In genomic region chrX:6253899-6254670, ce11 we compare ENCODE assay signal across 5 worm cellular contexts.
TF ChIP-seq lines count a peak whose summit lies in the region.

No protein-coding gene starts in this region.

TF ChIP-seq in whole organism, L1 larva, 84 proteins besides CTCF, POLR2A, EP300 and RAD21 (continues in another document):
- TF ChIP-seq lin-13 (GFP tag; optimal IDR thresholded peaks at IDR 0.05; lab: Kevin White, UChicago) (peak; percentile 43), F16B12.6 (tag; optimal IDR thresholded peaks at IDR 0.05; lab: Kevin White, UChicago) (no peak), ceh-88 (GFP tag; IDR thresholded peaks at IDR 0.05; lab: Robert Waterston, UW) (peak; percentile 57; the same call in 1 of the 2 replicates), rnt-1 (tag; optimal IDR thresholded peaks at IDR 0.05; lab: Kevin White, UChicago) (peak; percentile 82), mep-1 (tag; optimal IDR thresholded peaks at IDR 0.05; lab: Kevin White, UChicago) (peak; percentile 69), tbx-2 (tag; optimal IDR thresholded peaks at IDR 0.05; lab: Kevin White, UChicago) (peak; percentile 45), snpc-4 (tag; optimal IDR thresholded peaks at IDR 0.05; lab: Kevin White, UChicago) (no peak), ceh-82 (tag; optimal IDR thresholded peaks at IDR 0.05; lab: Kevin White, UChicago) (peak in 1 of 3 experiments; percentile 19), efl-3 (GFP tag; optimal IDR thresholded peaks at IDR 0.05; lab: Kevin White, UChicago) (peak; percentile 31), sox-4 (tag; optimal IDR thresholded peaks at IDR 0.05; lab: Kevin White, UChicago) (no peak), snu-23 (GFP tag; optimal IDR thresholded peaks at IDR 0.05; lab: Kevin White, UChicago) (peak; percentile 84), nhr-28 (tag; optimal IDR thresholded peaks at IDR 0.05; lab: Kevin White, UChicago) (no peak), dpl-1 (GFP tag; optimal IDR thresholded peaks at IDR 0.05; lab: Kevin White, UChicago) (no peak), nhr-47 (tag; optimal IDR thresholded peaks at IDR 0.05; lab: Kevin White, UChicago) (peak; percentile 42), mef-2 (tag; optimal IDR thresholded peaks at IDR 0.05; lab: Kevin White, UChicago) (no peak), xbp-1 (tag; optimal IDR thresholded peaks at IDR 0.05; lab: Kevin White, UChicago) (peak; percentile 54), hlh-17 (GFP tag; optimal IDR thresholded peaks at IDR 0.05; lab: Kevin White, UChicago; ENCODE audit: borderline replicate concordance) (peak; percentile 35), sup-37 (GFP tag; optimal IDR thresholded peaks at IDR 0.05; lab: Kevin White, UChicago) (peak; percentile 14)

TF ChIP-seq in whole organism, L3 larva, 47 proteins besides CTCF, POLR2A, EP300 and RAD21 (continues in another document):
- TF ChIP-seq pqm-1 (tag; optimal IDR thresholded peaks at IDR 0.05; lab: Kevin White, UChicago): peak; percentile 51
- TF ChIP-seq snpc-4 (tag; optimal IDR thresholded peaks at IDR 0.05; lab: Kevin White, UChicago): no peak
- peak; percentile 79 for TF ChIP-seq egl-5 (tag; optimal IDR thresholded peaks at IDR 0.05; lab: Kevin White, UChicago)
- TF ChIP-seq ceh-16 (tag; optimal IDR thresholded peaks at IDR 0.05; lab: Kevin White, UChicago): no peak
- TF ChIP-seq lin-39 (tag; optimal IDR thresholded peaks at IDR 0.05; lab: Kevin White, UChicago): no peak
- TF ChIP-seq ceh-9 (tag; optimal IDR thresholded peaks at IDR 0.05; lab: Kevin White, UChicago): no peak
- TF ChIP-seq nhr-28 (tag; optimal IDR thresholded peaks at IDR 0.05; lab: Kevin White, UChicago): no peak
- no peak for TF ChIP-seq R02D3.7 (tag; optimal IDR thresholded peaks at IDR 0.05; lab: Kevin White, UChicago)
- TF ChIP-seq fos-1 (tag; optimal IDR thresholded peaks at IDR 0.05; lab: Kevin White, UChicago): no peak
- TF ChIP-seq nhr-237 (tag; optimal IDR thresholded peaks at IDR 0.05; lab: Kevin White, UChicago): no peak
- TF ChIP-seq daf-12 (tag; optimal IDR thresholded peaks at IDR 0.05; lab: Kevin White, UChicago): no peak
- TF ChIP-seq tbx-2 (tag; optimal IDR thresholded peaks at IDR 0.05; lab: Kevin White, UChicago): peak; percentile 37
- no peak for TF ChIP-seq eor-1 (tag; optimal IDR thresholded peaks at IDR 0.05; lab: Kevin White, UChicago)
- TF ChIP-seq ztf-11 (tag; optimal IDR thresholded peaks at IDR 0.05; lab: Kevin White, UChicago): no peak
- TF ChIP-seq nfya-1 (tag; optimal IDR thresholded peaks at IDR 0.05; lab: Kevin White, UChicago; ENCODE audit: insufficient read depth): peak; percentile 36
- no peak for TF ChIP-seq lsy-12 (tag; optimal IDR thresholded peaks at IDR 0.05; lab: Kevin White, UChicago)
- no peak for TF ChIP-seq ztf-4 (tag; optimal IDR thresholded peaks at IDR 0.05; lab: Kevin White, UChicago)
- peak; percentile 8 for TF ChIP-seq hmg-11 (tag; optimal IDR thresholded peaks at IDR 0.05; lab: Kevin White, UChicago)
- peak in 1 of 3 experiments; percentile 47 for TF ChIP-seq elt-3 (tag; optimal IDR thresholded peaks at IDR 0.05; lab: Kevin White, UChicago)
- no peak for TF ChIP-seq sea-2 (GFP tag; optimal IDR thresholded peaks at IDR 0.05; lab: Kevin White, UChicago)

TF ChIP-seq in whole organism, early embryonic, 17 proteins besides CTCF, POLR2A, EP300 and RAD21:
- no peak for TF ChIP-seq aly-1 (tag; optimal IDR thresholded peaks at IDR 0.05; lab: Kevin White, UChicago)
- TF ChIP-seq scrt-1 (GFP tag; IDR thresholded peaks at IDR 0.05; lab: Robert Waterston, UW): no peak
- no peak for TF ChIP-seq F13C5.2 (tag; optimal IDR thresholded peaks at IDR 0.05; lab: Kevin White, UChicago)
- TF ChIP-seq sea-1 (GFP tag; conservative IDR thresholded peaks at IDR 0.05; lab: Robert Waterston, UW): peak; percentile 56; the same call in 1 of the 2 replicates
- TF ChIP-seq pes-1 (GFP tag; IDR thresholded peaks at IDR 0.05; lab: Robert Waterston, UW): 0 out of 2 replicates have a peak, but pooled peaks have one; percentile 11
- no peak for TF ChIP-seq tbx-11 (GFP tag; IDR thresholded peaks at IDR 0.05; lab: Robert Waterston, UW)
- no peak for TF ChIP-seq ceh-13 (GFP tag; optimal IDR thresholded peaks at IDR 0.05; lab: Kevin White, UChicago)
- no peak for TF ChIP-seq tra-4 (tag; optimal IDR thresholded peaks at IDR 0.05; lab: Kevin White, UChicago)
- no peak for TF ChIP-seq tbx-37 (GFP tag; conservative IDR thresholded peaks at IDR 0.05; lab: Robert Waterston, UW)
- TF ChIP-seq ets-7 (tag; optimal IDR thresholded peaks at IDR 0.05; lab: Kevin White, UChicago): no peak
- peak; percentile 24 for TF ChIP-seq ceh-36 (tag; optimal IDR thresholded peaks at IDR 0.05; lab: Kevin White, UChicago)
- TF ChIP-seq hmg-4 (GFP tag; optimal IDR thresholded peaks at IDR 0.05; lab: Kevin White, UChicago): peak; percentile 67
- TF ChIP-seq hmbx-1 (tag; optimal IDR thresholded peaks at IDR 0.05; lab: Kevin White, UChicago): no peak
- no peak for TF ChIP-seq hnd-1 (tag; optimal IDR thresholded peaks at IDR 0.05; lab: Kevin White, UChicago)
- TF ChIP-seq flt-1 (GFP tag; IDR thresholded peaks at IDR 0.05; lab: Robert Waterston, UW): no peak
- no peak for TF ChIP-seq B0310.2 (tag; optimal IDR thresholded peaks at IDR 0.05; lab: Kevin White, UChicago)
- TF ChIP-seq ama-1 (optimal IDR thresholded peaks at IDR 0.05; lab: Kevin White, UChicago): no peak
TF ChIP-seq in whole organism, early embryonic: peak in this region for 4.

TF ChIP-seq in whole organism, midembryonic, 9 proteins besides CTCF, POLR2A, EP300 and RAD21:
- peak; percentile 53; the same call in 1 of the 2 replicates for TF ChIP-seq flt-1 (GFP tag; IDR thresholded peaks at IDR 0.05; lab: Robert Waterston, UW)
- TF ChIP-seq klf-2 (GFP tag; conservative IDR thresholded peaks at IDR 0.05; lab: Robert Waterston, UW): no peak
- TF ChIP-seq ztf-29 (GFP tag; IDR thresholded peaks at IDR 0.05; lab: Robert Waterston, UW): no peak
- TF ChIP-seq ztf-23 (GFP tag; IDR thresholded peaks at IDR 0.05; lab: Robert Waterston, UW): no peak
- TF ChIP-seq T22C8.4 (GFP tag; IDR thresholded peaks at IDR 0.05; lab: Robert Waterston, UW): peak; percentile 31; the same call in 1 of the 2 replicates
- TF ChIP-seq tab-1 (GFP tag; IDR thresholded peaks at IDR 0.05; lab: Robert Waterston, UW): peak; percentile 47; the same call in 1 of the 2 replicates
- TF ChIP-seq cog-1 (tag; optimal IDR thresholded peaks at IDR 0.05; lab: Kevin White, UChicago): peak; percentile 16
- no peak for TF ChIP-seq med-1 (GFP tag; optimal IDR thresholded peaks at IDR 0.05; lab: Kevin White, UChicago; ENCODE audit: insufficient read depth)
- no peak for TF ChIP-seq ref-1 (GFP tag; conservative IDR thresholded peaks at IDR 0.05; lab: Robert Waterston, UW)

TF ChIP-seq in whole organism, young adult, 124 proteins besides CTCF, POLR2A, EP300 and RAD21 (continues in another document):
- peak; percentile 67 for TF ChIP-seq mel-28 (tag; optimal IDR thresholded peaks at IDR 0.05; lab: Kevin White, UChicago; ENCODE audit: borderline replicate concordance)
- no peak for TF ChIP-seq nhr-120 (GFP tag; IDR thresholded peaks at IDR 0.05; lab: Robert Waterston, UW)
- peak; percentile 1 for TF ChIP-seq ztf-22 (GFP tag; optimal IDR thresholded peaks at IDR 0.05; lab: Kevin White, UChicago)
- peak; percentile 88 for TF ChIP-seq B0336.3 (GFP tag; IDR thresholded peaks at IDR 0.05; lab: Robert Waterston, UW)
- peak; percentile 87 for TF ChIP-seq Y95B8A.8 (GFP tag; IDR thresholded peaks at IDR 0.05; lab: Robert Waterston, UW)
- TF ChIP-seq tlf-1 (GFP tag; optimal IDR thresholded peaks at IDR 0.05; lab: Kevin White, UChicago): peak; percentile 8
- TF ChIP-seq dpff-1 (tag; optimal IDR thresholded peaks at IDR 0.05; lab: Kevin White, UChicago): no peak
- peak; percentile 32 for TF ChIP-seq F10E7.11 (tag; optimal IDR thresholded peaks at IDR 0.05; lab: Kevin White, UChicago)
- TF ChIP-seq unc-62 (GFP tag; optimal IDR thresholded peaks at IDR 0.05; lab: Kevin White, UChicago): peak; percentile 1
- peak; percentile 18 for TF ChIP-seq ceh-79 (tag; optimal IDR thresholded peaks at IDR 0.05; lab: Kevin White, UChicago)
- TF ChIP-seq egl-44 (GFP tag; IDR thresholded peaks at IDR 0.05; lab: Robert Waterston, UW): peak; percentile 62; the same call in 1 of the 2 replicates
- peak; percentile 20 for TF ChIP-seq ets-4 (GFP tag; optimal IDR thresholded peaks at IDR 0.05; lab: Kevin White, UChicago)
- TF ChIP-seq madf-3 (GFP tag; IDR thresholded peaks at IDR 0.05; lab: Robert Waterston, UW): 0 out of 2 replicates have a peak, but pooled peaks have one; percentile 54
- no peak for TF ChIP-seq F33H1.4 (GFP tag; IDR thresholded peaks at IDR 0.05; lab: Robert Waterston, UW)
- no peak for TF ChIP-seq unc-130 (GFP tag; optimal IDR thresholded peaks at IDR 0.05; lab: Kevin White, UChicago)
- peak; percentile 94 for TF ChIP-seq ama-1 (optimal IDR thresholded peaks at IDR 0.05; lab: Kevin White, UChicago)
- no peak for TF ChIP-seq ama-1 (GFP tag; optimal IDR thresholded peaks at IDR 0.05; lab: Kevin White, UChicago)
- TF ChIP-seq nhr-90 (tag; optimal IDR thresholded peaks at IDR 0.05; lab: Kevin White, UChicago): peak; percentile 2
- peak; percentile 69 for TF ChIP-seq ekl-4 (GFP tag; IDR thresholded peaks at IDR 0.05; lab: Robert Waterston, UW)
- no peak for TF ChIP-seq egl-18 (GFP tag; IDR thresholded peaks at IDR 0.05; lab: Robert Waterston, UW)
- no peak for TF ChIP-seq lag-1 (GFP tag; IDR thresholded peaks at IDR 0.05; lab: Robert Waterston, UW)
- peak; percentile 10 for TF ChIP-seq K12H6.12 (tag; optimal IDR thresholded peaks at IDR 0.05; lab: Kevin White, UChicago)
- no peak for TF ChIP-seq nfya-1 (tag; optimal IDR thresholded peaks at IDR 0.05; lab: Kevin White, UChicago; ENCODE audit: borderline replicate concordance, insufficient read depth)
- TF ChIP-seq zim-3 (tag; optimal IDR thresholded peaks at IDR 0.05; lab: Kevin White, UChicago): peak; percentile 10
- TF ChIP-seq repo-1 (tag; optimal IDR thresholded peaks at IDR 0.05; lab: Kevin White, UChicago): peak; percentile 75
- no peak for TF ChIP-seq lin-26 (GFP tag; IDR thresholded peaks at IDR 0.05; lab: Robert Waterston, UW)
- peak; percentile 19 for TF ChIP-seq hmg-1.2 (GFP tag; IDR thresholded peaks at IDR 0.05; lab: Robert Waterston, UW)
- TF ChIP-seq athp-1 (tag; optimal IDR thresholded peaks at IDR 0.05; lab: Kevin White, UChicago): no peak
- TF ChIP-seq chd-7 (tag; optimal IDR thresholded peaks at IDR 0.05; lab: Kevin White, UChicago): peak; percentile 26
- TF ChIP-seq tbx-9 (tag; optimal IDR thresholded peaks at IDR 0.05; lab: Kevin White, UChicago; ENCODE audit: borderline replicate concordance): no peak
- TF ChIP-seq F22D6.2 (tag; optimal IDR thresholded peaks at IDR 0.05; lab: Kevin White, UChicago): peak; percentile 42
- TF ChIP-seq ztf-25 (GFP tag; IDR thresholded peaks at IDR 0.05; lab: Robert Waterston, UW): 0 out of 2 replicates have a peak, but pooled peaks have one; percentile 51
- no peak for TF ChIP-seq T07F8.4 (tag; optimal IDR thresholded peaks at IDR 0.05; lab: Kevin White, UChicago)
- no peak for TF ChIP-seq sdz-38 (tag; optimal IDR thresholded peaks at IDR 0.05; lab: Kevin White, UChicago)
- TF ChIP-seq pha-4 (tag; optimal IDR thresholded peaks at IDR 0.05; lab: Kevin White, UChicago): peak; percentile 28

Comparison
In these comparisons a context has a peak if more than half of its experiments do, and no peak if none do; other contexts are left out.
1. Of the 8 proteins assayed by ChIP-seq in both whole organism, young adult and whole organism, L1 larva: peak only in whole organism, young adult: unc-62; only in whole organism, L1 larva: efl-1 and unc-130; in both: nhr-90; in neither: 2; mixed calls (peak in some experiments, not most) for 2.